Worm (Caenorhabditis elegans): ENCODE data around the gene C06A1.7.

C06A1.7 gene

DNA sequence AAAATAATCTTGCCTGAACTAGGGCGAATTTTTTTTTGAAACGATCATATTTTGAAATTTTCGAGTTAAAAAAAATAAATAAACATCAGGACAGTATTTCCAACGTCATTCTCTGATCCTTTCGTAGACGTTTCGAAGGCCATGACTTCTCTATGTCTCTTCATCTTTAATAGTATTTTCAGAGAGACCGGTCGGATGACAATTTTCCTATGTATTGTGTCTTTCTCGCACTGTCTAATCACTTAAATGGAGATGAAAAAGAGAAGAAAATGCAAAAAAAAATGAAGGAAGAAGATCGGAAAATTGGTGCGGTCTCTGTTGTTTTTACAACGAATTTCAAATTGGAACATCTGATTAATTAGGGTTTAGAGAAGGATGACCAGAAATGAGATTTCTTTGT is 39.6 kb upstream of the C06A1.7 start:
- TF ChIP-seq B0310.2 (tag; optimal IDR thresholded peaks at IDR 0.05), result no peak
- no peak for TF ChIP-seq ceh-13 (GFP tag; optimal IDR thresholded peaks at IDR 0.05)
- no peak for TF ChIP-seq ets-7 (tag; optimal IDR thresholded peaks at IDR 0.05)
- TF ChIP-seq aly-1 (tag; optimal IDR thresholded peaks at IDR 0.05), result no peak
- TF ChIP-seq F13C5.2 (tag; optimal IDR thresholded peaks at IDR 0.05), result no peak
- no peak for TF ChIP-seq ceh-36 (tag; optimal IDR thresholded peaks at IDR 0.05)
- no peak for TF ChIP-seq hmbx-1 (tag; optimal IDR thresholded peaks at IDR 0.05)
- TF ChIP-seq sea-1 (GFP tag; conservative IDR thresholded peaks at IDR 0.05), result no peak
- TF ChIP-seq pes-1 (GFP tag; IDR thresholded peaks at IDR 0.05), result no peak
- no peak for TF ChIP-seq flt-1 (GFP tag; IDR thresholded peaks at IDR 0.05)
- no peak for TF ChIP-seq hnd-1 (tag; optimal IDR thresholded peaks at IDR 0.05)
- TF ChIP-seq scrt-1 (GFP tag; IDR thresholded peaks at IDR 0.05), result no peak
- no peak for TF ChIP-seq hmg-4 (GFP tag; optimal IDR thresholded peaks at IDR 0.05)

DNA sequence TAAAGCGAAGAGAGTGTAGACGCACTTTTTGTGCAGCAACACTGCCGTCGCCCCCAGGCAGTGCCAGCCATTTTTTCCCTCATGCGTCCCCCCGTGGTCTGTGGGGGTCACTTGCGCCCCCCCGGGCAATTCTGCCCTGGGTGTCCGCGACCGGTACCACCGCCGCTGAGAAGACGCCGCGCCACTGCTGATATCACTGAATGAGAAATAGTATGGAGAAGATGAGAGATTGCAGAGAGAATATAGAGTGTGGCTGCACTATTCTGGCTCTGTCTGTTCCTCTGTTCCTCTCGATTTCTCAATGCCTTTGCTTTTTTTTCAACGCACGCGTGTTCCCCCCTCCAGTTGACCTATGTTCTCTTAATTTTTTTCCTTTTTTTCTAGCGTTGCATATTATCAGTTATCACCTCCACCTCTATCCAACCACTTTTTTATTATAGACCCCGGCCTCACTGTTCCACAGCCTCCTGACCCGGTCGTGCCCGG is 37.0 kb upstream of the C06A1.7 start, which contains the start of gene mab-10:
Gene mab-10 (plus strand): TSS at position 436 of the 486 bp plus-strand sequence.
- TF ChIP-seq F13C5.2 (tag; optimal IDR thresholded peaks at IDR 0.05), result no peak
- TF ChIP-seq scrt-1 (GFP tag; IDR thresholded peaks at IDR 0.05), result peak; percentile 59; the same call in 1 of the 2 replicates

DNA sequence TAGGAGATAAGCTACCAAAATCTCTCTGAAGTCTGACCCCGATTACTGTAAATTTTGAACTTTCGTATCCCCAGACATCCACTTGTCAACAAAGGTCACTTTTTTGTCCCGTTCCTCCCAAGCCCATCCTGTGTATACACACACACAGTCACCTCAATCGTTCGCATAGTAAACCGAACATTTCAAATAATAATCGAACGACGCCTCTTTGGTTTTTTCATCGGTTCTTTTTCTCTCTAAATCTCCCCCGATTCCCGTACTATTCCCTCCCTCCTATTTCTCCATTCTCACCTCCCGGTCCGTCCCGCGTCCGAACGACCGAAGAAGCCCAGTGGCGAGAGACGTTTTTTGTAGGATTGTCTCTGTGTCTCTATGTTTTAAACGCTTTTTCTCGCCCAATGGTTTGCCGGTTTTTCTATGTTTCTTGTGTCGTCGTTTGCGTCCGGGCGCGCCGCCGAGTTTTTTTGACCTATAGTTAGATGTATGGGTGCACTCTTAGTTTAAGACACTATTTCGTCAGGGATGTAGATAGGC is 35.4 kb upstream of the C06A1.7 start:
- TF ChIP-seq tbx-37 (GFP tag; conservative IDR thresholded peaks at IDR 0.05) (0 out of 2 replicates have a peak, but pooled peaks have one; percentile 15), hnd-1 (tag; optimal IDR thresholded peaks at IDR 0.05) (no peak)

DNA sequence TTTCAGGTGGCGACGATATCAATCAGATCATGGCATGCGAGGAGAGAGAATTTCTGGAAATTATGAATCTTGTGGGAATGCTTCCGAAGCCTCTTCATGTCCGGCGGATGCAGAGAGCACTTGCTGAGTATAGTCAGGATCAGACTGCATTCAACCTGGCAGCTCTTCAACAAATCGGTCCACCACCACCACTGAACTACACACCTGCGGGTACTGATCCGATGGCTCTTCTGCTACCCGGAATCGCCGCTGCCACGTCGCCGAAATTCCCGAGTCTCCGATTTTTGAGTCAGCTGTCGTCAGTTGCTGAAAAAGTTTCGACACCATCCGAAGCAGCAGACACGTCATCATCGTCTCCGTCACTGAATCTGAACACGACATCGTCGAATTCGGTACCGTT is 33.8 kb upstream of the C06A1.7 start:
- TF ChIP-seq ceh-13 (GFP tag; optimal IDR thresholded peaks at IDR 0.05) (no peak), tbx-37 (GFP tag; conservative IDR thresholded peaks at IDR 0.05) (no peak), sea-1 (GFP tag; conservative IDR thresholded peaks at IDR 0.05) (no peak)

DNA sequence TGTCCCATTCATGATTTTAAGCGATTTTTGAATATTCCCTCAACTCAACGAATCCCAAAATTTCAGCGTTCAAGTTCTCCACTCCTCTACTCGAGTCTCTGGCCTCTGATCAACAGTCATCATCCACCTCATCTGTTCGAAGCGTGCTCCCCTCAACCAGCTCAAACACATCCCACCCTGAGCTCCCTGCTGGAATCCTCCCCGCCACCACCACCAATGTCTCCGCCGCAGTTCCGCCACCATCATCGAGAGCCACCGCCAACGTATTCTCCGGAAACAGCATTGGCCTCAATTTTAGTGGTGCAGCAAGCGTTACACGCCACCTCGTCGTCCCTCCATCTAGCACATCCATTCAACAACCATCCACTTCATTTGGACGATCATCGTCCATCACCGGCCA is 33.1 kb upstream of the C06A1.7 start:
- TF ChIP-seq B0310.2 (tag; optimal IDR thresholded peaks at IDR 0.05) (no peak), pes-1 (GFP tag; IDR thresholded peaks at IDR 0.05) (no peak), flt-1 (GFP tag; IDR thresholded peaks at IDR 0.05) (no peak), ceh-36 (tag; optimal IDR thresholded peaks at IDR 0.05) (no peak), hmg-4 (GFP tag; optimal IDR thresholded peaks at IDR 0.05) (no peak), F13C5.2 (tag; optimal IDR thresholded peaks at IDR 0.05) (no peak), hnd-1 (tag; optimal IDR thresholded peaks at IDR 0.05) (no peak), tbx-11 (GFP tag; IDR thresholded peaks at IDR 0.05) (no peak), ets-7 (tag; optimal IDR thresholded peaks at IDR 0.05) (no peak), hmbx-1 (tag; optimal IDR thresholded peaks at IDR 0.05) (no peak), ama-1 (optimal IDR thresholded peaks at IDR 0.05) (no peak), tbx-37 (GFP tag; conservative IDR thresholded peaks at IDR 0.05) (no peak), tra-4 (tag; optimal IDR thresholded peaks at IDR 0.05) (no peak), sea-1 (GFP tag; conservative IDR thresholded peaks at IDR 0.05) (no peak), scrt-1 (GFP tag; IDR thresholded peaks at IDR 0.05) (no peak)

DNA sequence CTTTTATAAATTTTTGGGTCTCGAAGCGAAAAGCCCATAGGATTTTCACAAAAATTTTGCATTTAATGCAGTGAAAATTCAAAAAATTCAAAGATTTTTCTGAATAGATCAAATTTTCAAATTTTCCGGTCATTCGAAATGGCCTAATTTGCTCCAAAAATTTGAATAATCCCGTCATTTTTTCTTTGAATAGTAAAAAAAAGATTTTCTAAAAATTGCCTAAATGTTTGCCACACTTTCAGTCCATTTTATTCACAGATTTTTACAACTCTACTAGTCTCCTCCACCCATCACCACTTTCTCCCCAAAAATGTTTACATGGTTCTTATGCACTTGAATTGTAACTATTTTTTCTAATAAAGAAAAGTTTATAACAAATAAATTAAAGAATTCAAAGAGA is 30.7 kb upstream of the C06A1.7 start:
- TF ChIP-seq tra-4 (tag; optimal IDR thresholded peaks at IDR 0.05), result no peak
- no peak for TF ChIP-seq hnd-1 (tag; optimal IDR thresholded peaks at IDR 0.05)
- TF ChIP-seq F13C5.2 (tag; optimal IDR thresholded peaks at IDR 0.05), result no peak

DNA sequence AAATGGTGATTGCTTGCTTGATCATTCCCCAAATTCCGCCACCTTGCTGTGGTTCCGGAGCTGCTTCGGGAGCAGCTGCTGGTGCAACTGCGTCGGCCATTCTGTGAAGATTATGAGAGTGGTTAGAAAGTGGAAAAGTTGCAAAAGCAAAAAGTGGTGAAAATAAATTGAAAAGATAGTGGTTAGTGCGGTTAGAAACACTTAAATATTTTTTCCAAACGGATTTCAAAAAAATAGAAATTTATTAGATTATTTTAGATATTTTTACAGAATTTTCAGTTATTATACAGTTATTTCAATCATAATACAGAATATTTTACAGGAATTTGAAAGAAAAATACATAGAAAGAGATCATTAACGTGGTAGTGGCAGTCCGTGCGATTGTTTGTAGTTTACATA is 27.1 kb upstream of the C06A1.7 start, which contains the start of gene R166.2:
Gene R166.2 (minus strand): TSS at position 101 of the 400 bp plus-strand sequence.
- TF ChIP-seq B0310.2 (tag; optimal IDR thresholded peaks at IDR 0.05), result no peak
- TF ChIP-seq ceh-36 (tag; optimal IDR thresholded peaks at IDR 0.05), result no peak
- no peak for TF ChIP-seq tbx-37 (GFP tag; conservative IDR thresholded peaks at IDR 0.05)
- TF ChIP-seq scrt-1 (GFP tag; IDR thresholded peaks at IDR 0.05), result no peak
- no peak for TF ChIP-seq pes-1 (GFP tag; IDR thresholded peaks at IDR 0.05)
- no peak for TF ChIP-seq ets-7 (tag; optimal IDR thresholded peaks at IDR 0.05)
- no peak for TF ChIP-seq hnd-1 (tag; optimal IDR thresholded peaks at IDR 0.05)

DNA sequence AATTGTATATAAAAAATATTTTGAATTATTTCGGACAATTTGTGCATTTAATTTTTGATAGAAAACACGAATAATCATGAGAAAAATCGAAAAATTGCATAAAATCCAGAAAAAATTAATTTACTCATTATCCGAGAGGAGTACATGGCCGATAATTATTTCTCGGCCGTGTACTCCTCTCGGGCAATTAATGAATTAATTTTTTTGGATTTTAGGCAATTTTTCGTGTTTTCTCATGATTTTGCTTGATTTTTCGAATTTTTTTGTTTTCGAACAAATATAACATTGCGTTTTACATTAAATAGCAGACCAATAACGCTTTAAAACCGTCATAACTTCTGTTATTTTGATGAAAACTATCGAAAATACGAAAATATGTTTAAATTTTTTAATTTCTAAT is 26.7 kb upstream of the C06A1.7 start:
- TF ChIP-seq pes-1 (GFP tag; IDR thresholded peaks at IDR 0.05), result no peak
- no peak for TF ChIP-seq hmg-4 (GFP tag; optimal IDR thresholded peaks at IDR 0.05)
- no peak for TF ChIP-seq ceh-36 (tag; optimal IDR thresholded peaks at IDR 0.05)
- peak; percentile 40; the same call in 1 of the 2 replicates for TF ChIP-seq tbx-37 (GFP tag; conservative IDR thresholded peaks at IDR 0.05)
- no peak for TF ChIP-seq aly-1 (tag; optimal IDR thresholded peaks at IDR 0.05)
- TF ChIP-seq F13C5.2 (tag; optimal IDR thresholded peaks at IDR 0.05), result peak; percentile 19
- no peak for TF ChIP-seq sea-1 (GFP tag; conservative IDR thresholded peaks at IDR 0.05)

DNA sequence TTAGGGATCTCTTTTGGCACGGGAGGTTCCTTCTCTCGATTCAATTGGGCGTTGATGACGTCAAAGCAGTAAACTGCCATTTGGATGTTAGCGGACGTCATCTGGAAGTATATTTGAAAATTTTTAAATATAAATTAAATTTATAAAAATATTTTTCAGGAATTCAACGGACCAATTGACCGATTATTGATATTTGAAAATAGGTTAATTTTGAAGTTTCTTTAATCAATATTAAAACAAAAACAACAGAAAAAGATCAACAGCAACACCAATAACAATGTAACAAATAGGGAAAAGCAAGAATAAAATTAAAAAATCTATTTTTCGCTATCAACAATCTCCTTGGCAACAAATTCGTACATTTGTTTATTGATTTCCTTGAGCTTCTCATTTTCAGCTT is 25.5 kb upstream of the C06A1.7 start, which contains the start of gene R166.3:
Gene R166.3 (minus strand): TSS at position 101 of the 400 bp plus-strand sequence.
- TF ChIP-seq ceh-13 (GFP tag; optimal IDR thresholded peaks at IDR 0.05), result no peak
- TF ChIP-seq pes-1 (GFP tag; IDR thresholded peaks at IDR 0.05), result no peak
- TF ChIP-seq flt-1 (GFP tag; IDR thresholded peaks at IDR 0.05), result no peak

Data from whole organism, early embryonic.